Worm (Caenorhabditis elegans) whole organism, L1 larva: ENCODE data around the gene acc-1.

Experiments
- ceh-63 ChIP-seq: fragments of 200-800 bp; sonication (Bioruptor generic); optimal IDR thresholded peaks from 2 replicates; lab custom pipeline; 2018; ENCODE audit warnings: mild to moderate bottlenecking, missing genetic modification characterization, missing compliant biosample characterization
- lin-35 ChIP-seq, 2 experiments: fragments of 150-350 bp; optimal IDR thresholded peaks; 2 replicates each; lab custom pipeline; 2014; ENCODE audit warnings: missing biosample characterization in 2 of 2, missing genetic modification characterization in 2 of 2, missing genetic modification reagents in 2 of 2
- lin-39 ChIP-seq: fragments of 150-350 bp; optimal IDR thresholded peaks from 2 replicates; lab custom pipeline; 2014; ENCODE audit warnings: missing biosample characterization, missing genetic modification reagents, missing genetic modification characterization
- lsy-2 ChIP-seq, 2 experiments: fragments of 150-350 bp; optimal IDR thresholded peaks; 2 replicates each; lab custom pipeline; 2014; ENCODE audit warnings: missing biosample characterization in 2 of 2, missing genetic modification characterization in 2 of 2
- nhr-77 ChIP-seq: fragments of 150-350 bp; optimal IDR thresholded peaks from 2 replicates; lab custom pipeline; 2014; ENCODE audit warnings: missing biosample characterization, missing genetic modification characterization
- snpc-4 ChIP-seq: fragments of 150-350 bp; optimal IDR thresholded peaks from 2 replicates; lab custom pipeline; 2014; ENCODE audit warnings: missing biosample characterization, missing genetic modification characterization
- snu-23 ChIP-seq: sonication (generic microtip); optimal IDR thresholded peaks from 2 replicates; lab custom pipeline; 2016; ENCODE audit warnings: missing genetic modification characterization, missing compliant biosample characterization
- unc-130 ChIP-seq: fragments of 150-350 bp; optimal IDR thresholded peaks from 2 replicates; lab custom pipeline; 2017; ENCODE audit warnings: missing biosample characterization, missing genetic modification characterization, inconsistent platforms
- vab-15 ChIP-seq: sonication (generic microtip); optimal IDR thresholded peaks from 2 replicates; lab custom pipeline; 2017; ENCODE audit warnings: missing genotype, mild to moderate bottlenecking, missing genetic modification characterization, missing compliant biosample characterization
- xbp-1 ChIP-seq: sonication (generic microtip); optimal IDR thresholded peaks from 2 replicates; lab custom pipeline; 2016; ENCODE audit warnings: missing genetic modification characterization, missing compliant biosample characterization
- ztf-4 ChIP-seq: fragments of 150-350 bp; optimal IDR thresholded peaks from 2 replicates; lab custom pipeline; 2014; ENCODE audit warnings: missing biosample characterization, missing genetic modification characterization

ce11 chrIV:9633889-9634288, 24.0 kb upstream of the acc-1 start:
- no peak for TF ChIP-seq ztf-4 (tag; lab: Kevin White, UChicago)
- no peak for TF ChIP-seq ceh-63
- no peak for TF ChIP-seq nhr-77
- no peak for TF ChIP-seq lsy-2 (tag; optimal IDR thresholded peaks at IDR 0.05; lab: Kevin White, UChicago)
- TF ChIP-seq vab-15 (tag; lab: Kevin White, UChicago): no peak
- no peak for TF ChIP-seq xbp-1 (tag; lab: Kevin White, UChicago)
- no peak for TF ChIP-seq snu-23 (GFP tag; lab: Kevin White, UChicago)
- TF ChIP-seq lin-39 (tag; lab: Kevin White, UChicago): no peak
- TF ChIP-seq snpc-4: no peak
- no peak for TF ChIP-seq lin-35 (GFP tag; optimal IDR thresholded peaks at IDR 0.05; lab: Kevin White, UChicago)
- no peak for TF ChIP-seq unc-130 (tag; lab: Kevin White, UChicago)
